Worm (Caenorhabditis elegans): ENCODE measurements around the gene rpl-35.

DNA sequence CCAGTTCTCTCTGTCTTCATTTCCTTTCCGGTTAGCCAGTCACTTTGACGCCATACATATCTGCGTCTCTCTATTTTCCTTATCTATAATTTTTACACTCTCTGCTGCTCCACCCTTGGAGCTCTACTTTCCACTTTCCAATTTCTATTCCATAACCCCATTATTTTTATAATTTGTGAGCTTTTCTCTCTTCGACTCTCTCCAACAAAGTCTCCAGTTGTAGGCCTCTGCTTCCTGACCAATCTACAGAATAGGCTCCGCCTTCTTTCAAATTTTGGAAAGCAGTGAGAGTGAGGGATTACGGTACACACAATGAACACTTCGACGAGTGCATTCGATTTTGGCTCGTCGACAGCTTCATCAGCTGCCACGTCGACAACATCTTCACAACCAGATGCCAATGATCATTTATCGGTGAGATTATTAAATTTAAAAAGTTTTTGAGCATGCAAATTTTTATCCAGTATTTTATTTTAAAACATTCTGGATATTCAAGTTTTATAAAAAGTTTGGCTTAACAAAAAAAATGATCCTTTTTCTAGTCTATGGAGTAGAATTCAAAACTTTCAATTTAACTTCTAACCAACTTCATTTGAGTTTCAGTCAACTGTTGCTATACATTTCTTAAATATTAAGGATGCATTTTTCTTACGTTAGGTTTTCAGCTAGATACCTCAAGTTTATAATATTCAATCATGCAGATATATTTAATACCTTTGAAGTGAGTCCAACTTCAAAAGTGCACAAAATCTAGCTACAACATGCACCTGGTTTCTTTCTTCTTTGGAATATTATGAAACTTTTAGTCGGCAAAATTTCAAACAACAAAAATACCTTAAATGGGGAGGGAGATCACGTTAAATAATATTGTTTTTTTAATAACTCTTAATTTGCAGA is 40.5 kb upstream of the rpl-35 start, which contains the start of gene egl-5:
- TF ChIP-seq xnd-1 (tag; optimal IDR thresholded peaks at IDR 0.05) (no peak), attf-6 (GFP tag; IDR thresholded peaks at IDR 0.05) (no peak), D2030.7 (GFP tag; IDR thresholded peaks at IDR 0.05) (no peak), mel-28 (tag; optimal IDR thresholded peaks at IDR 0.05; ENCODE audit: borderline replicate concordance) (no peak)
